Fruit fly (Drosophila melanogaster): ENCODE results near the gene GluRIB.

The GluRIB gene

dm6 chr3L:9211302-9211930 lies 40.4 kb upstream of the GluRIB start, which contains the start of gene CG4476:
Gene CG4476, plus strand, starts transcription at chr3L:9211880.
- TF ChIP-seq CG15269 (tag; optimal IDR thresholded peaks at IDR 0.05) (no peak), sens-2 (GFP tag; IDR thresholded peaks at IDR 0.05) (no peak), maf-S (GFP tag; optimal IDR thresholded peaks at IDR 0.05) (no peak), B-H2 (GFP tag; optimal IDR thresholded peaks at IDR 0.05) (no peak), CG31365 (tag; optimal IDR thresholded peaks at IDR 0.05) (no peak), CG9797 (GFP tag; optimal IDR thresholded peaks at IDR 0.05) (no peak), Hmr (GFP tag; optimal IDR thresholded peaks at IDR 0.05) (no peak), CG15601 (tag; optimal IDR thresholded peaks at IDR 0.05) (peak; percentile 64), eyg (GFP tag; optimal IDR thresholded peaks at IDR 0.05) (no peak), CG42726 (GFP tag; IDR thresholded peaks at IDR 0.05; ENCODE audit: partially characterized antibody) (no peak; the same call in 1 of the 2 replicates), twi (tag; optimal IDR thresholded peaks at IDR 0.05) (no peak), CG6254 (GFP tag; optimal IDR thresholded peaks at IDR 0.05) (no peak), sob (GFP tag; IDR thresholded peaks at IDR 0.05) (peak; percentile 18; the same call in 1 of the 2 replicates), lola (GFP tag; optimal IDR thresholded peaks at IDR 0.05) (no peak), trem (tag; optimal IDR thresholded peaks at IDR 0.05) (no peak), CG10274 (GFP tag; optimal IDR thresholded peaks at IDR 0.05) (no peak), CG10959 (GFP tag; IDR thresholded peaks at IDR 0.05) (no peak), ase (GFP tag; IDR thresholded peaks at IDR 0.05) (no peak), Xbp1 (GFP tag; optimal IDR thresholded peaks at IDR 0.05) (peak; percentile 0), Myb (GFP tag; optimal IDR thresholded peaks at IDR 0.05) (peak; percentile 92), vfl (GFP tag; optimal IDR thresholded peaks at IDR 0.05) (no peak), Vsx1 (GFP tag; optimal IDR thresholded peaks at IDR 0.05) (no peak), CG17912 (GFP tag; optimal IDR thresholded peaks at IDR 0.05) (no peak), CG16813 (GFP tag; IDR thresholded peaks at IDR 0.05; ENCODE audit: partially characterized antibody) (peak; percentile 44; the same call in 2 of the 3 replicates), CG9876 (GFP tag; optimal IDR thresholded peaks at IDR 0.05) (no peak), scrt (GFP tag; optimal IDR thresholded peaks at IDR 0.05) (no peak), Camta (GFP tag; optimal IDR thresholded peaks at IDR 0.05) (no peak), row (GFP tag; IDR thresholded peaks at IDR 0.05) (no peak), stwl (tag; optimal IDR thresholded peaks at IDR 0.05) (peak; percentile 91), NFAT (GFP tag; IDR thresholded peaks at IDR 0.05) (no peak), lab (GFP tag; optimal IDR thresholded peaks at IDR 0.05) (no peak), zfh2 (GFP tag; optimal IDR thresholded peaks at IDR 0.05) (no peak), CG16863 (GFP tag; optimal IDR thresholded peaks at IDR 0.05) (no peak), CG17568 (GFP tag; optimal IDR thresholded peaks at IDR 0.05) (no peak), CG3847 (GFP tag; IDR thresholded peaks at IDR 0.05) (no peak), Atf3 (GFP tag; optimal IDR thresholded peaks at IDR 0.05) (no peak), insv (GFP tag; optimal IDR thresholded peaks at IDR 0.05) (no peak), Doc3 (GFP tag; IDR thresholded peaks at IDR 0.05; ENCODE audit: partially characterized antibody) (no peak), CG6683 (GFP tag; optimal IDR thresholded peaks at IDR 0.05) (no peak), aop (GFP tag; IDR thresholded peaks at IDR 0.05) (no peak), nerfin-1 (tag; optimal IDR thresholded peaks at IDR 0.05) (no peak), Bteb2 (GFP tag; optimal IDR thresholded peaks at IDR 0.05) (no peak), vvl (GFP tag; IDR thresholded peaks at IDR 0.05) (peak; percentile 44; the same call in 1 of the 2 replicates), Med (GFP tag) (no peak), run (tag; optimal IDR thresholded peaks at IDR 0.05) (no peak), CG17186 (GFP tag; optimal IDR thresholded peaks at IDR 0.05) (no peak), CG4730 (GFP tag; IDR thresholded peaks at IDR 0.05) (no peak), CG14050 (GFP tag; IDR thresholded peaks at IDR 0.05) (no peak), wek (GFP tag; optimal IDR thresholded peaks at IDR 0.05) (no peak), CG32767 (GFP tag; IDR thresholded peaks at IDR 0.05) (no peak)

Measured in whole organism, embryonic.